Worm (Caenorhabditis elegans) whole organism, young adult: ENCODE measurements around the gene slc-36.5.

Experiments used
- C17E4.6 ChIP-seq: fragments of 200-800 bp; sonication (Bioruptor generic); IDR thresholded peaks from 2 replicates; pipeline ENCODE4 v1.3.6; 2022; ENCODE audit warnings: missing genetic modification reagents, missing genetic modification characterization, missing compliant biosample characterization
- F22D6.2 ChIP-seq: sonication (generic microtip); optimal IDR thresholded peaks from 2 replicates; lab custom pipeline; 2016; ENCODE audit warnings: mild to moderate bottlenecking, missing genetic modification characterization, missing compliant biosample characterization
- F39B2.1 ChIP-seq: fragments of 200-800 bp; sonication (Bioruptor generic); IDR thresholded peaks from 2 replicates; pipeline ENCODE4 v1.3.6; 2022; ENCODE audit warnings: missing genetic modification reagents, missing genetic modification characterization, missing compliant biosample characterization
- F52B5.7 ChIP-seq: sonication (generic microtip); optimal IDR thresholded peaks from 2 replicates; lab custom pipeline; 2016; ENCODE audit warnings: mild to moderate bottlenecking, missing genetic modification characterization, missing compliant biosample characterization
- F57A8.1 ChIP-seq: fragments of 200-800 bp; sonication (Bioruptor generic); optimal IDR thresholded peaks from 2 replicates; lab custom pipeline; 2018; ENCODE audit warnings: mild to moderate bottlenecking, missing genetic modification characterization, moderate library complexity, missing compliant biosample characterization
- K12H6.12 ChIP-seq: fragments of 200-800 bp; sonication (Bioruptor generic); optimal IDR thresholded peaks from 2 replicates; lab custom pipeline; 2018; ENCODE audit warnings: mild to moderate bottlenecking, missing genetic modification characterization, missing compliant biosample characterization
- T07F8.4 ChIP-seq: sonication (generic microtip); optimal IDR thresholded peaks from 2 replicates; lab custom pipeline; 2016; ENCODE audit warnings: mild to moderate bottlenecking, missing genetic modification characterization, moderate library complexity, missing compliant biosample characterization
- Y53F4B.3 ChIP-seq: fragments of 200-800 bp; sonication (Bioruptor generic); IDR thresholded peaks from 2 replicates; pipeline ENCODE4 v1.3.6; 2022; ENCODE audit warnings: missing genetic modification reagents, missing genetic modification characterization, missing compliant biosample characterization
- Y56A3A.18 ChIP-seq: fragments of 200-800 bp; sonication (Bioruptor generic); IDR thresholded peaks from 2 replicates; pipeline ENCODE4 v1.3.6; 2022; ENCODE audit warnings: missing genetic modification reagents, missing genetic modification characterization, missing compliant biosample characterization
- Y67H2A.10 ChIP-seq: fragments of 200-800 bp; sonication (Bioruptor generic); conservative IDR thresholded peaks from 2 replicates; pipeline ENCODE4 v1.3.6; 2022; ENCODE audit warnings: missing genetic modification reagents, missing genetic modification characterization, missing compliant biosample characterization
- attf-5 ChIP-seq: fragments of 200-800 bp; sonication (Bioruptor generic); optimal IDR thresholded peaks from 2 replicates; lab custom pipeline; 2018; ENCODE audit warnings: mild to moderate bottlenecking, missing genetic modification characterization, missing compliant biosample characterization
- bed-1 ChIP-seq: fragments of 200-800 bp; sonication (Bioruptor generic); IDR thresholded peaks from 2 replicates; pipeline ENCODE4 v1.3.6; 2022; ENCODE audit warnings: missing genetic modification reagents, missing genetic modification characterization, missing compliant biosample characterization
- bed-2 ChIP-seq: fragments of 200-800 bp; sonication (Bioruptor generic); IDR thresholded peaks from 2 replicates; pipeline ENCODE4 v1.3.6; 2022; ENCODE audit warnings: missing genetic modification reagents, missing genetic modification characterization, missing compliant biosample characterization
- cebp-1 ChIP-seq, 2 experiments: fragments of 200-800 bp in 1 of 2; sonication (Bioruptor generic) in 1 of 2; sonication (generic microtip) in 1 of 2; IDR thresholded peaks in 1 of 2; optimal IDR thresholded peaks in 1 of 2; 2 replicates each; pipeline versions ENCODE4 v1.3.6 to Lab custom; 2017 to 2022; ENCODE audit warnings: missing compliant biosample characterization in 2 of 2, missing genetic modification characterization in 2 of 2, mild to moderate bottlenecking in 1 of 2, missing genetic modification reagents in 1 of 2, moderate library complexity in 1 of 2
- ceh-100 ChIP-seq: fragments of 200-800 bp; sonication (Bioruptor generic); IDR thresholded peaks from 2 replicates; pipeline ENCODE4 v1.3.6; 2022; ENCODE audit warnings: missing genetic modification reagents, missing genetic modification characterization, missing compliant biosample characterization
- ceh-40 ChIP-seq: fragments of 200-800 bp; sonication (Bioruptor generic); IDR thresholded peaks from 2 replicates; pipeline ENCODE4 v1.3.6; 2022; ENCODE audit warnings: missing genetic modification characterization, missing compliant biosample characterization
- chd-7 ChIP-seq: sonication (generic microtip); optimal IDR thresholded peaks from 2 replicates; lab custom pipeline; 2016; ENCODE audit warnings: mild to moderate bottlenecking, missing genetic modification characterization, moderate library complexity, missing compliant biosample characterization
- die-1 ChIP-seq: sonication (generic microtip); optimal IDR thresholded peaks from 2 replicates; lab custom pipeline; 2016; ENCODE audit warnings: missing genotype, mild to moderate bottlenecking, missing genetic modification characterization, missing compliant biosample characterization
- dpff-1 ChIP-seq: sonication (generic microtip); optimal IDR thresholded peaks from 2 replicates; lab custom pipeline; 2017; ENCODE audit warnings: mild to moderate bottlenecking, missing genetic modification characterization, missing compliant biosample characterization
- dpl-1 ChIP-seq: fragments of 150-350 bp; optimal IDR thresholded peaks from 2 replicates; lab custom pipeline; 2014; ENCODE audit warnings: missing biosample characterization, missing genetic modification reagents, missing genetic modification characterization
- egrh-3 ChIP-seq: fragments of 200-800 bp; sonication (Bioruptor generic); IDR thresholded peaks from 2 replicates; pipeline ENCODE4 v1.3.6; 2022; ENCODE audit warnings: missing genetic modification reagents, missing genetic modification characterization, missing compliant biosample characterization
- ekl-4 ChIP-seq: fragments of 200-800 bp; sonication (Bioruptor generic); IDR thresholded peaks from 2 replicates; pipeline ENCODE4 v1.3.6; 2022; ENCODE audit warnings: missing genetic modification reagents, missing genetic modification characterization, missing compliant biosample characterization
- ets-4 ChIP-seq: fragments of 200-800 bp; sonication (Bioruptor generic); optimal IDR thresholded peaks from 2 replicates; lab custom pipeline; 2018; ENCODE audit warnings: mild to moderate bottlenecking, missing genetic modification characterization, missing compliant biosample characterization
- fkh-3 ChIP-seq: sonication (generic microtip); optimal IDR thresholded peaks from 2 replicates; lab custom pipeline; 2016; ENCODE audit warnings: mild to moderate bottlenecking, missing genetic modification characterization, missing compliant biosample characterization
- gei-17 ChIP-seq: fragments of 200-800 bp; sonication (Bioruptor generic); optimal IDR thresholded peaks from 2 replicates; lab custom pipeline; 2018; ENCODE audit warnings: mild to moderate bottlenecking, missing genetic modification characterization, missing compliant biosample characterization
- hlh-12 ChIP-seq: sonication (generic microtip); optimal IDR thresholded peaks from 2 replicates; lab custom pipeline; 2016; ENCODE audit warnings: missing genetic modification characterization, missing compliant biosample characterization
- hlh-26 ChIP-seq: fragments of 200-800 bp; sonication (Bioruptor generic); conservative IDR thresholded peaks from 2 replicates; pipeline ENCODE4 v1.3.6; 2022; ENCODE audit warnings: missing genetic modification reagents, missing genetic modification characterization, missing compliant biosample characterization
- hmg-1.2 ChIP-seq: fragments of 200-800 bp; sonication (Bioruptor generic); IDR thresholded peaks from 2 replicates; pipeline ENCODE4 v1.3.6; 2022; ENCODE audit warnings: missing genetic modification reagents, missing genetic modification characterization, missing compliant biosample characterization
- hrde-1 ChIP-seq: sonication (generic microtip); optimal IDR thresholded peaks from 2 replicates; lab custom pipeline; 2016; ENCODE audit warnings: missing genetic modification characterization, mild to moderate bottlenecking, missing compliant biosample characterization, moderate library complexity, missing genotype, missing genetic modification reagents, borderline replicate concordance
- lin-26 ChIP-seq: fragments of 200-800 bp; sonication (Bioruptor generic); IDR thresholded peaks from 2 replicates; pipeline ENCODE4 v1.3.6; 2022; ENCODE audit warnings: missing genetic modification reagents, missing genetic modification characterization, missing compliant biosample characterization
- lin-40 ChIP-seq: sonication (generic microtip); optimal IDR thresholded peaks from 2 replicates; lab custom pipeline; 2016; ENCODE audit warnings: missing genetic modification characterization, mild to moderate bottlenecking, missing compliant biosample characterization, missing genotype, missing genetic modification reagents
- lin-54 ChIP-seq: fragments of 200-800 bp; sonication (Bioruptor generic); optimal IDR thresholded peaks from 2 replicates; lab custom pipeline; 2018; ENCODE audit warnings: mild to moderate bottlenecking, missing genetic modification characterization, missing compliant biosample characterization
- lsl-1 ChIP-seq: fragments of 200-800 bp; sonication (Bioruptor generic); optimal IDR thresholded peaks from 2 replicates; lab custom pipeline; 2018; ENCODE audit warnings: mild to moderate bottlenecking, missing genetic modification characterization, moderate library complexity, missing compliant biosample characterization
- lsy-27 ChIP-seq: sonication (generic microtip); optimal IDR thresholded peaks from 2 replicates; lab custom pipeline; 2017; ENCODE audit warnings: missing genetic modification characterization, mild to moderate bottlenecking, missing compliant biosample characterization, antibody characterized with exemption, missing genotype, borderline replicate concordance; ENCODE audit not compliant: insufficient read depth
- madf-3 ChIP-seq: fragments of 200-800 bp; sonication (Bioruptor generic); IDR thresholded peaks from 2 replicates; pipeline ENCODE4 v1.3.6; 2022; ENCODE audit warnings: missing genetic modification reagents, missing genetic modification characterization, missing compliant biosample characterization
- madf-6 ChIP-seq: fragments of 200-800 bp; sonication (Bioruptor generic); IDR thresholded peaks from 2 replicates; pipeline ENCODE4 v1.3.6; 2022; ENCODE audit warnings: missing genetic modification reagents, missing genetic modification characterization, missing compliant biosample characterization
- mel-28 ChIP-seq: sonication (generic microtip); optimal IDR thresholded peaks from 2 replicates; lab custom pipeline; 2016; ENCODE audit warnings: borderline replicate concordance, mild to moderate bottlenecking, missing genetic modification characterization, missing compliant biosample characterization
- nhr-120 ChIP-seq: fragments of 200-800 bp; sonication (Bioruptor generic); IDR thresholded peaks from 2 replicates; pipeline ENCODE4 v1.3.6; 2022; ENCODE audit warnings: missing genetic modification characterization, missing compliant biosample characterization
- nhr-179 ChIP-seq: sonication (generic microtip); optimal IDR thresholded peaks from 2 replicates; lab custom pipeline; 2016; ENCODE audit warnings: mild to moderate bottlenecking, missing genetic modification characterization, missing compliant biosample characterization
- nhr-27 ChIP-seq: fragments of 200-800 bp; sonication (Bioruptor generic); optimal IDR thresholded peaks from 2 replicates; lab custom pipeline; 2018; ENCODE audit warnings: mild to moderate bottlenecking, missing genetic modification characterization, moderate library complexity, missing compliant biosample characterization
- rec-8 ChIP-seq, 2 experiments: sonication (generic microtip); optimal IDR thresholded peaks; 2 replicates each; lab custom pipeline; 2016; ENCODE audit warnings: mild to moderate bottlenecking in 2 of 2, missing genetic modification characterization in 2 of 2, missing genetic modification reagents in 2 of 2, missing genotype in 2 of 2, missing biosample characterization in 1 of 2, missing compliant biosample characterization in 1 of 2, moderate library complexity in 1 of 2
- sptf-2 ChIP-seq: fragments of 200-800 bp; sonication (Bioruptor generic); optimal IDR thresholded peaks from 2 replicates; lab custom pipeline; 2018; ENCODE audit warnings: mild to moderate bottlenecking, missing genetic modification characterization, missing compliant biosample characterization
- tbp1 ChIP-seq: fragments of 200-800 bp; sonication (Bioruptor generic); optimal IDR thresholded peaks from 2 replicates; lab custom pipeline; 2018; ENCODE audit warnings: mild to moderate bottlenecking, missing genetic modification characterization, missing compliant biosample characterization
- tbx-9 ChIP-seq: sonication (generic microtip); optimal IDR thresholded peaks from 2 replicates; lab custom pipeline; 2016; ENCODE audit warnings: borderline replicate concordance, missing genetic modification characterization, inconsistent platforms, missing compliant biosample characterization
- unc-130 ChIP-seq: sonication (generic microtip); optimal IDR thresholded peaks from 2 replicates; lab custom pipeline; 2016; ENCODE audit warnings: missing genetic modification reagents, missing genetic modification characterization, missing compliant biosample characterization
- zim-3 ChIP-seq: sonication (generic microtip); optimal IDR thresholded peaks from 2 replicates; lab custom pipeline; 2017; ENCODE audit warnings: mild to moderate bottlenecking, missing genetic modification characterization, moderate library complexity, missing compliant biosample characterization

Gene slc-36.5

DNA sequence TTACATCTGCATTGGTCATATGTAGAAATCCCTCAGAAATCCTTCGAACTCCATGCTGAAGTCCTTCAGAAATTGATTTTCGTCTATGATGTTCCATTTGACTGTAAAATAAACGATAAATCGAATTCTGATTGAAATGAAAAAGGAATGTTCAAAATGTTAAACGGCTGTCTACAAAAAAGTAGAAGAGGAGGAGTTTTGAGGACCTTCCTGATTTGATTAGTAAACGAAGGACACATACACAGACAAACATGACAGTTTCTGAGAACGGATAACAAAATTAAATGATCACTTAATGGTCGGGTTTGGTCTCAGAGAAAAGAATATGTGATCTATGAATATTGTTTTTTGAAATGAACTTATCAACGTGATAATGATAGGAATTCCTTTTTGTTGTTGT is at the start of gene slc-36.5:
Gene slc-36.5 (minus strand): TSS at position 101 of the 400 bp plus-strand sequence.
- TF ChIP-seq unc-130 (GFP tag; lab: Kevin White, UChicago) = no peak
- TF ChIP-seq dpl-1 (GFP tag; lab: Kevin White, UChicago) = no peak
- TF ChIP-seq Y53F4B.3 (GFP tag; lab: Robert Waterston, UW) = no peak
- TF ChIP-seq ets-4 (GFP tag; lab: Kevin White, UChicago) = no peak
- no peak for TF ChIP-seq chd-7

DNA sequence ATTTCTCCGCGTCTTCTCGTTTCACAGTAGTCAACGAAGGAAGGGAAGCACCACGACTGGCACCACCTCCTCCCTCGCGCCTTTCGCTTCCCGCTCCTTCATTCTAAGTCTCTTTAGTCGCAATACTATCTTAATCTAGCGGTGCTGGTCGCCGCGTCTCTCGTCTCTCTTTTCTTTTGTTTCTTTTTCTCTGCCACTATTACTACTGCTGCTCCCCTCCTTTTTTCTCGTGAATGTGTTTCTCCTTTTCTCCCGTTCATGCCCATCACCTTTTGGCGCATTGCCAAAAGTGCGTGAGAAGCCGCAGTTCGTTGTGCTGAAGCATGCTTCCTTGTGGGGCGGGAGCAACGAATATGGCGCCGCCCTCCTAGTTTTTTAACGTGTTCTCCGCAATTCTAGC is 49.6 kb upstream of the slc-36.5 start:
- TF ChIP-seq ceh-40 (GFP tag; lab: Robert Waterston, UW) (no peak), Y53F4B.3 (GFP tag; lab: Robert Waterston, UW) (no peak), K12H6.12 (tag; lab: Kevin White, UChicago) (peak; percentile 66), mel-28 (tag; lab: Kevin White, UChicago) (no peak), zim-3 (tag; lab: Kevin White, UChicago) (no peak), die-1 (tag; lab: Kevin White, UChicago) (no peak), tbx-9 (tag; lab: Kevin White, UChicago) (no peak), attf-5 (GFP tag; lab: Kevin White, UChicago) (peak; percentile 73), madf-3 (GFP tag; lab: Robert Waterston, UW) (no peak), ets-4 (GFP tag; lab: Kevin White, UChicago) (peak; percentile 39), Y67H2A.10 (GFP tag; lab: Robert Waterston, UW) (no peak), lin-40 (tag; lab: Kevin White, UChicago) (peak; percentile 74), nhr-179 (tag; lab: Kevin White, UChicago) (no peak), hlh-26 (no peak), hrde-1 (tag; lab: Kevin White, UChicago) (no peak), Y56A3A.18 (GFP tag; lab: Robert Waterston, UW) (no peak), bed-2 (GFP tag; lab: Robert Waterston, UW) (no peak), T07F8.4 (tag; lab: Kevin White, UChicago) (no peak), hmg-1.2 (peak; percentile 89), F52B5.7 (tag; lab: Kevin White, UChicago) (no peak), cebp-1 (GFP tag; IDR thresholded peaks at IDR 0.05; lab: Robert Waterston, UW) (no peak), cebp-1 (tag; optimal IDR thresholded peaks at IDR 0.05; lab: Kevin White, UChicago) (peak; percentile 76), F22D6.2 (tag; lab: Kevin White, UChicago) (no peak), ekl-4 (GFP tag; lab: Robert Waterston, UW) (no peak), unc-130 (GFP tag; lab: Kevin White, UChicago) (no peak), dpff-1 (tag; lab: Kevin White, UChicago) (no peak), hlh-12 (tag; lab: Kevin White, UChicago) (no peak), tbp1 (no peak), lsy-27 (tag; lab: Kevin White, UChicago) (no peak), ceh-100 (no peak), C17E4.6 (GFP tag; lab: Robert Waterston, UW) (no peak), F57A8.1 (no peak), nhr-120 (GFP tag; lab: Robert Waterston, UW) (no peak), bed-1 (GFP tag; lab: Robert Waterston, UW) (no peak), egrh-3 (GFP tag; lab: Robert Waterston, UW) (peak; percentile 76), lin-26 (no peak), sptf-2 (GFP tag; lab: Kevin White, UChicago) (no peak), fkh-3 (tag; lab: Kevin White, UChicago) (no peak), lin-54 (GFP tag; lab: Kevin White, UChicago) (peak; percentile 41), madf-6 (GFP tag; lab: Robert Waterston, UW) (no peak), nhr-27 (tag; lab: Kevin White, UChicago) (no peak), rec-8 (tag; optimal IDR thresholded peaks at IDR 0.05; lab: Kevin White, UChicago) (no peak), lsl-1 (no peak), F39B2.1 (GFP tag; lab: Robert Waterston, UW) (no peak), gei-17 (GFP tag; lab: Kevin White, UChicago) (peak; percentile 8)
